Worm (Caenorhabditis elegans) whole organism, early embryonic: ENCODE data around the gene lgc-46.

Experiments used
- B0310.2 ChIP-seq: sonication (generic microtip); optimal IDR thresholded peaks from 2 replicates; lab custom pipeline; 2016; ENCODE audit warnings: mild to moderate bottlenecking, missing genetic modification characterization, missing compliant biosample characterization
- F13C5.2 ChIP-seq: sonication (generic microtip); optimal IDR thresholded peaks from 2 replicates; lab custom pipeline; 2017; ENCODE audit warnings: mild to moderate bottlenecking, missing genetic modification characterization, inconsistent platforms, missing compliant biosample characterization
- aly-1 ChIP-seq: sonication (generic microtip); optimal IDR thresholded peaks from 2 replicates; lab custom pipeline; 2016; ENCODE audit warnings: missing genetic modification characterization, missing compliant biosample characterization
- ama-1 ChIP-seq: fragments of 150-350 bp; optimal IDR thresholded peaks from 2 replicates; lab custom pipeline; 2014
- ceh-13 ChIP-seq: fragments of 200-800 bp; sonication (Bioruptor generic); optimal IDR thresholded peaks from 2 replicates; lab custom pipeline; 2018; ENCODE audit warnings: mild to moderate bottlenecking, missing genetic modification characterization, missing compliant biosample characterization
- ceh-36 ChIP-seq: sonication (generic microtip); optimal IDR thresholded peaks from 2 replicates; lab custom pipeline; 2016; ENCODE audit warnings: missing genetic modification characterization, inconsistent platforms, missing compliant biosample characterization
- ets-7 ChIP-seq: sonication (generic microtip); optimal IDR thresholded peaks from 2 replicates; lab custom pipeline; 2016; ENCODE audit warnings: missing genotype, missing genetic modification characterization, missing compliant biosample characterization
- flt-1 ChIP-seq: fragments of 200-800 bp; sonication (Bioruptor generic); IDR thresholded peaks from 2 replicates; pipeline ENCODE4 v1.3.6; 2022; ENCODE audit warnings: missing genetic modification characterization, missing compliant biosample characterization
- hmbx-1 ChIP-seq: sonication (generic microtip); optimal IDR thresholded peaks from 2 replicates; lab custom pipeline; 2016; ENCODE audit warnings: mild to moderate bottlenecking, missing genetic modification characterization, missing compliant biosample characterization
- hmg-4 ChIP-seq: fragments of 200-800 bp; sonication (Bioruptor generic); optimal IDR thresholded peaks from 2 replicates; lab custom pipeline; 2018; ENCODE audit warnings: mild to moderate bottlenecking, missing genetic modification characterization, missing compliant biosample characterization
- hnd-1 ChIP-seq: sonication (generic microtip); optimal IDR thresholded peaks from 2 replicates; lab custom pipeline; 2016; ENCODE audit warnings: missing genetic modification characterization, missing compliant biosample characterization
- pes-1 ChIP-seq: fragments of 200-800 bp; sonication (Bioruptor generic); IDR thresholded peaks from 2 replicates; pipeline ENCODE4 v1.3.6; 2022; ENCODE audit warnings: missing genetic modification reagents, missing genetic modification characterization, missing compliant biosample characterization
- scrt-1 ChIP-seq: fragments of 200-800 bp; sonication (Bioruptor generic); IDR thresholded peaks from 2 replicates; pipeline ENCODE4 v1.3.6; 2022; ENCODE audit warnings: missing genetic modification characterization, missing compliant biosample characterization
- sea-1 ChIP-seq: fragments of 200-800 bp; sonication (Bioruptor generic); conservative IDR thresholded peaks from 2 replicates; pipeline ENCODE4 v1.3.6; 2022; ENCODE audit warnings: missing genetic modification characterization, missing compliant biosample characterization
- tbx-11 ChIP-seq: fragments of 200-800 bp; sonication (Bioruptor generic); IDR thresholded peaks from 2 replicates; pipeline ENCODE4 v1.3.6; 2022; ENCODE audit warnings: missing genetic modification characterization, missing compliant biosample characterization
- tbx-37 ChIP-seq: fragments of 200-800 bp; sonication (Bioruptor generic); conservative IDR thresholded peaks from 2 replicates; pipeline ENCODE4 v1.3.6; 2022; ENCODE audit warnings: missing genetic modification reagents, missing genetic modification characterization, missing compliant biosample characterization
- tra-4 ChIP-seq: sonication (generic microtip); optimal IDR thresholded peaks from 2 replicates; lab custom pipeline; 2017; ENCODE audit warnings: missing genetic modification characterization, missing compliant biosample characterization

Gene lgc-46

ce11 chrIII:1135925-1136324 lies at the start of gene lgc-46:
TSS of gene lgc-46 (minus strand) at chrIII:1136025.
- no peak for TF ChIP-seq tbx-11 (GFP tag; lab: Robert Waterston, UW)
- no peak for TF ChIP-seq hmg-4 (GFP tag; lab: Kevin White, UChicago)
- TF ChIP-seq ama-1 (lab: Kevin White, UChicago), result no peak
- TF ChIP-seq B0310.2 (tag; lab: Kevin White, UChicago), result no peak
- TF ChIP-seq scrt-1 (GFP tag; lab: Robert Waterston, UW), result no peak
- no peak for TF ChIP-seq ceh-36 (tag; lab: Kevin White, UChicago)
- TF ChIP-seq hnd-1 (tag; lab: Kevin White, UChicago), result no peak
- TF ChIP-seq flt-1 (GFP tag; lab: Robert Waterston, UW), result no peak
- no peak for TF ChIP-seq F13C5.2 (tag; lab: Kevin White, UChicago)
- no peak for TF ChIP-seq tbx-37 (GFP tag; lab: Robert Waterston, UW)
- TF ChIP-seq aly-1, result no peak
- no peak for TF ChIP-seq tra-4 (tag; lab: Kevin White, UChicago)
- no peak for TF ChIP-seq pes-1 (GFP tag; lab: Robert Waterston, UW)
- no peak for TF ChIP-seq hmbx-1 (tag; lab: Kevin White, UChicago)
- TF ChIP-seq ceh-13 (GFP tag; lab: Kevin White, UChicago), result no peak
- TF ChIP-seq ets-7 (tag; lab: Kevin White, UChicago), result no peak

- TF ChIP-seq ceh-13 (GFP tag; lab: Kevin White, UChicago) (no peak), B0310.2 (tag; lab: Kevin White, UChicago) (no peak), F13C5.2 (tag; lab: Kevin White, UChicago) (no peak), ama-1 (lab: Kevin White, UChicago) (no peak), scrt-1 (GFP tag; lab: Robert Waterston, UW) (no peak), ets-7 (tag; lab: Kevin White, UChicago) (no peak), hmg-4 (GFP tag; lab: Kevin White, UChicago) (no peak)
These were observed 45.9 kb upstream of the lgc-46 start, which contains the start of gene nspg-8 for ce11 chrIII:1181756-1182155. TSS of gene nspg-8 (plus strand) at chrIII:1182056.

ce11 chrIII:1179006-1179405 lies 43.2 kb upstream of the lgc-46 start:
- TF ChIP-seq ets-7 (tag; lab: Kevin White, UChicago), result no peak
- no peak for TF ChIP-seq tra-4 (tag; lab: Kevin White, UChicago)
- TF ChIP-seq sea-1 (GFP tag; lab: Robert Waterston, UW), result no peak
- no peak for TF ChIP-seq ceh-36 (tag; lab: Kevin White, UChicago)
- no peak for TF ChIP-seq pes-1 (GFP tag; lab: Robert Waterston, UW)
- TF ChIP-seq tbx-11 (GFP tag; lab: Robert Waterston, UW), result no peak
- TF ChIP-seq aly-1, result no peak
- TF ChIP-seq flt-1 (GFP tag; lab: Robert Waterston, UW), result no peak
- TF ChIP-seq tbx-37 (GFP tag; lab: Robert Waterston, UW), result no peak
- no peak for TF ChIP-seq B0310.2 (tag; lab: Kevin White, UChicago)
- no peak for TF ChIP-seq hmbx-1 (tag; lab: Kevin White, UChicago)
- TF ChIP-seq scrt-1 (GFP tag; lab: Robert Waterston, UW), result no peak

ce11 chrIII:1176080-1176608 lies 40.3 kb upstream of the lgc-46 start, which contains the start of gene eak-3:
TSS of gene eak-3 (minus strand) at chrIII:1176558.
- TF ChIP-seq sea-1 (GFP tag; lab: Robert Waterston, UW), result no peak
- TF ChIP-seq flt-1 (GFP tag; lab: Robert Waterston, UW), result no peak
- TF ChIP-seq ama-1 (lab: Kevin White, UChicago), result no peak
- TF ChIP-seq tbx-37 (GFP tag; lab: Robert Waterston, UW), result no peak
- TF ChIP-seq hnd-1 (tag; lab: Kevin White, UChicago), result no peak
- no peak for TF ChIP-seq F13C5.2 (tag; lab: Kevin White, UChicago)
- no peak for TF ChIP-seq B0310.2 (tag; lab: Kevin White, UChicago)
- no peak for TF ChIP-seq pes-1 (GFP tag; lab: Robert Waterston, UW)
- no peak for TF ChIP-seq hmbx-1 (tag; lab: Kevin White, UChicago)
- no peak for TF ChIP-seq hmg-4 (GFP tag; lab: Kevin White, UChicago)
- no peak for TF ChIP-seq aly-1
- TF ChIP-seq ceh-36 (tag; lab: Kevin White, UChicago), result no peak
- no peak for TF ChIP-seq ceh-13 (GFP tag; lab: Kevin White, UChicago)

- TF ChIP-seq ama-1 (lab: Kevin White, UChicago) (no peak), flt-1 (GFP tag; lab: Robert Waterston, UW) (no peak), sea-1 (GFP tag; lab: Robert Waterston, UW) (no peak), ceh-13 (GFP tag; lab: Kevin White, UChicago) (no peak), ceh-36 (tag; lab: Kevin White, UChicago) (no peak), F13C5.2 (tag; lab: Kevin White, UChicago) (no peak), scrt-1 (GFP tag; lab: Robert Waterston, UW) (no peak), hnd-1 (tag; lab: Kevin White, UChicago) (no peak)
These were observed 37.5 kb upstream of the lgc-46 start for ce11 chrIII:1173331-1173730.

ce11 chrIII:1169622-1170021 lies 33.8 kb upstream of the lgc-46 start:
- TF ChIP-seq ceh-36 (tag; lab: Kevin White, UChicago) (peak; percentile 86), hmg-4 (GFP tag; lab: Kevin White, UChicago) (no peak)

ce11 chrIII:1166388-1166787 lies 30.6 kb upstream of the lgc-46 start:
- no peak for TF ChIP-seq ets-7 (tag; lab: Kevin White, UChicago)
- no peak for TF ChIP-seq ceh-13 (GFP tag; lab: Kevin White, UChicago)
- TF ChIP-seq pes-1 (GFP tag; lab: Robert Waterston, UW), result no peak
- TF ChIP-seq flt-1 (GFP tag; lab: Robert Waterston, UW), result no peak
- no peak for TF ChIP-seq tbx-37 (GFP tag; lab: Robert Waterston, UW)
- no peak for TF ChIP-seq scrt-1 (GFP tag; lab: Robert Waterston, UW)
- no peak for TF ChIP-seq F13C5.2 (tag; lab: Kevin White, UChicago)
- TF ChIP-seq tra-4 (tag; lab: Kevin White, UChicago), result no peak
- no peak for TF ChIP-seq hnd-1 (tag; lab: Kevin White, UChicago)
- TF ChIP-seq ceh-36 (tag; lab: Kevin White, UChicago), result no peak
- no peak for TF ChIP-seq hmbx-1 (tag; lab: Kevin White, UChicago)
- no peak for TF ChIP-seq aly-1
- TF ChIP-seq ama-1 (lab: Kevin White, UChicago), result no peak
- no peak for TF ChIP-seq sea-1 (GFP tag; lab: Robert Waterston, UW)
- no peak for TF ChIP-seq hmg-4 (GFP tag; lab: Kevin White, UChicago)
- TF ChIP-seq B0310.2 (tag; lab: Kevin White, UChicago), result no peak
- TF ChIP-seq tbx-11 (GFP tag; lab: Robert Waterston, UW), result no peak
